Worm (Caenorhabditis elegans) whole organism, young adult: ENCODE results near the gene F54E2.2.

Source experiments
- F52B5.7 ChIP-seq: sonication (generic microtip); optimal IDR thresholded peaks from 2 replicates; lab custom pipeline; 2016; ENCODE audit warnings: mild to moderate bottlenecking, missing genetic modification characterization, missing compliant biosample characterization
- F55B11.4 ChIP-seq: sonication (generic microtip); optimal IDR thresholded peaks from 2 replicates; lab custom pipeline; 2016; ENCODE audit warnings: missing compliant biosample characterization, missing genetic modification characterization, borderline replicate concordance; ENCODE audit not compliant: insufficient read depth
- K12H6.12 ChIP-seq: fragments of 200-800 bp; sonication (Bioruptor generic); optimal IDR thresholded peaks from 2 replicates; lab custom pipeline; 2018; ENCODE audit warnings: mild to moderate bottlenecking, missing genetic modification characterization, missing compliant biosample characterization
- Y79H2A.3 ChIP-seq: fragments of 200-800 bp; sonication (Bioruptor generic); conservative IDR thresholded peaks from 2 replicates; pipeline ENCODE4 v1.3.6; 2022; ENCODE audit warnings: missing genetic modification reagents, missing genetic modification characterization, missing compliant biosample characterization
- Y95B8A.8 ChIP-seq: fragments of 200-800 bp; sonication (Bioruptor generic); IDR thresholded peaks from 2 replicates; pipeline ENCODE4 v1.3.6; 2022; ENCODE audit warnings: missing genetic modification reagents, missing genetic modification characterization, missing compliant biosample characterization
- akir-1 ChIP-seq: fragments of 200-800 bp; sonication (Bioruptor generic); optimal IDR thresholded peaks from 2 replicates; lab custom pipeline; 2018; ENCODE audit warnings: mild to moderate bottlenecking, missing genetic modification characterization, moderate library complexity, missing compliant biosample characterization
- attf-5 ChIP-seq: fragments of 200-800 bp; sonication (Bioruptor generic); optimal IDR thresholded peaks from 2 replicates; lab custom pipeline; 2018; ENCODE audit warnings: mild to moderate bottlenecking, missing genetic modification characterization, missing compliant biosample characterization
- attf-6 ChIP-seq: fragments of 200-800 bp; sonication (Bioruptor generic); IDR thresholded peaks from 2 replicates; pipeline ENCODE4 v1.3.6; 2022; ENCODE audit warnings: missing genetic modification reagents, missing genetic modification characterization, missing compliant biosample characterization
- ccch-3 ChIP-seq: fragments of 200-800 bp; sonication (Bioruptor generic); optimal IDR thresholded peaks from 2 replicates; lab custom pipeline; 2018; ENCODE audit warnings: mild to moderate bottlenecking, missing genetic modification characterization, missing compliant biosample characterization
- cebp-1 ChIP-seq, 2 experiments: fragments of 200-800 bp in 1 of 2; sonication (Bioruptor generic) in 1 of 2; sonication (generic microtip) in 1 of 2; IDR thresholded peaks in 1 of 2; optimal IDR thresholded peaks in 1 of 2; 2 replicates each; pipeline versions ENCODE4 v1.3.6 to Lab custom; 2017 to 2022; ENCODE audit warnings: missing compliant biosample characterization in 2 of 2, missing genetic modification characterization in 2 of 2, mild to moderate bottlenecking in 1 of 2, missing genetic modification reagents in 1 of 2, moderate library complexity in 1 of 2
- die-1 ChIP-seq: sonication (generic microtip); optimal IDR thresholded peaks from 2 replicates; lab custom pipeline; 2016; ENCODE audit warnings: missing genotype, mild to moderate bottlenecking, missing genetic modification characterization, missing compliant biosample characterization
- dpff-1 ChIP-seq: sonication (generic microtip); optimal IDR thresholded peaks from 2 replicates; lab custom pipeline; 2017; ENCODE audit warnings: mild to moderate bottlenecking, missing genetic modification characterization, missing compliant biosample characterization
- efl-1 ChIP-seq: fragments of 150-350 bp; optimal IDR thresholded peaks from 2 replicates; lab custom pipeline; 2014; ENCODE audit warnings: missing biosample characterization, missing genetic modification reagents, missing genetic modification characterization
- egrh-3 ChIP-seq: fragments of 200-800 bp; sonication (Bioruptor generic); IDR thresholded peaks from 2 replicates; pipeline ENCODE4 v1.3.6; 2022; ENCODE audit warnings: missing genetic modification reagents, missing genetic modification characterization, missing compliant biosample characterization
- ets-4 ChIP-seq: fragments of 200-800 bp; sonication (Bioruptor generic); optimal IDR thresholded peaks from 2 replicates; lab custom pipeline; 2018; ENCODE audit warnings: mild to moderate bottlenecking, missing genetic modification characterization, missing compliant biosample characterization
- hmg-20 ChIP-seq: fragments of 200-800 bp; sonication (Bioruptor generic); IDR thresholded peaks from 2 replicates; pipeline ENCODE4 v1.3.6; 2022; ENCODE audit warnings: missing genetic modification reagents, missing genetic modification characterization, missing compliant biosample characterization
- lag-1 ChIP-seq: fragments of 200-800 bp; sonication (Bioruptor generic); IDR thresholded peaks from 2 replicates; pipeline ENCODE4 v1.3.6; 2022; ENCODE audit warnings: missing genetic modification reagents, missing genetic modification characterization, missing compliant biosample characterization
- let-526 ChIP-seq: fragments of 200-800 bp; sonication (Bioruptor generic); IDR thresholded peaks from 2 replicates; pipeline ENCODE4 v1.3.6; 2022; ENCODE audit warnings: missing genetic modification reagents, missing genetic modification characterization, missing compliant biosample characterization
- lin-26 ChIP-seq: fragments of 200-800 bp; sonication (Bioruptor generic); IDR thresholded peaks from 2 replicates; pipeline ENCODE4 v1.3.6; 2022; ENCODE audit warnings: missing genetic modification reagents, missing genetic modification characterization, missing compliant biosample characterization
- lir-1 ChIP-seq: fragments of 200-800 bp; sonication (Bioruptor generic); conservative IDR thresholded peaks from 2 replicates; pipeline ENCODE4 v1.3.6; 2022; ENCODE audit warnings: missing genetic modification reagents, missing genetic modification characterization, missing compliant biosample characterization
- madf-10 ChIP-seq: sonication (generic microtip); optimal IDR thresholded peaks from 2 replicates; lab custom pipeline; 2016; ENCODE audit warnings: mild to moderate bottlenecking, missing genetic modification characterization, missing compliant biosample characterization
- mel-28 ChIP-seq: sonication (generic microtip); optimal IDR thresholded peaks from 2 replicates; lab custom pipeline; 2016; ENCODE audit warnings: borderline replicate concordance, mild to moderate bottlenecking, missing genetic modification characterization, missing compliant biosample characterization
- nhr-120 ChIP-seq: fragments of 200-800 bp; sonication (Bioruptor generic); IDR thresholded peaks from 2 replicates; pipeline ENCODE4 v1.3.6; 2022; ENCODE audit warnings: missing genetic modification characterization, missing compliant biosample characterization
- nhr-27 ChIP-seq: fragments of 200-800 bp; sonication (Bioruptor generic); optimal IDR thresholded peaks from 2 replicates; lab custom pipeline; 2018; ENCODE audit warnings: mild to moderate bottlenecking, missing genetic modification characterization, moderate library complexity, missing compliant biosample characterization
- sdz-38 ChIP-seq: sonication (generic microtip); optimal IDR thresholded peaks from 2 replicates; lab custom pipeline; 2016; ENCODE audit warnings: missing genotype, missing genetic modification characterization, missing compliant biosample characterization
- snpc-1.1 ChIP-seq: sonication (generic microtip); optimal IDR thresholded peaks from 2 replicates; lab custom pipeline; 2017; ENCODE audit warnings: missing genetic modification characterization, mild to moderate bottlenecking, missing compliant biosample characterization, antibody characterized with exemption, moderate library complexity, missing genotype, missing genetic modification reagents; ENCODE audit not compliant: insufficient read depth
- snpc-1.3 ChIP-seq: sonication (generic microtip); optimal IDR thresholded peaks from 2 replicates; lab custom pipeline; 2017; ENCODE audit warnings: missing genetic modification characterization, mild to moderate bottlenecking, missing compliant biosample characterization, antibody characterized with exemption, moderate library complexity, missing genotype, missing genetic modification reagents; ENCODE audit not compliant: insufficient read depth
- snpc-4 ChIP-seq, 5 experiments: fragments of 150-350 bp in 1 of 5; sonication (generic microtip) in 4 of 5; optimal IDR thresholded peaks; 2 replicates each; lab custom pipeline; 2014 to 2018; ENCODE audit warnings: missing genetic modification characterization in 5 of 5, missing biosample characterization in 3 of 5, antibody characterized with exemption in 2 of 5, mild to moderate bottlenecking in 2 of 5, missing compliant biosample characterization in 2 of 5, missing genotype in 2 of 5, moderate library complexity in 2 of 5, missing genetic modification reagents in 1 of 5
- tbx-9 ChIP-seq: sonication (generic microtip); optimal IDR thresholded peaks from 2 replicates; lab custom pipeline; 2016; ENCODE audit warnings: borderline replicate concordance, missing genetic modification characterization, inconsistent platforms, missing compliant biosample characterization
- tlf-1 ChIP-seq: fragments of 200-800 bp; sonication (Bioruptor generic); optimal IDR thresholded peaks from 2 replicates; lab custom pipeline; 2018; ENCODE audit warnings: mild to moderate bottlenecking, missing genetic modification characterization, missing compliant biosample characterization
- unc-62 ChIP-seq: fragments of 150-350 bp; optimal IDR thresholded peaks from 2 replicates; lab custom pipeline; 2014; ENCODE audit warnings: missing biosample characterization, missing genetic modification reagents, missing genetic modification characterization
- xnd-1 ChIP-seq: sonication (generic microtip); optimal IDR thresholded peaks from 2 replicates; lab custom pipeline; 2016; ENCODE audit warnings: missing genotype, missing genetic modification reagents, missing genetic modification characterization, missing compliant biosample characterization
- zfh-2 ChIP-seq: fragments of 200-800 bp; sonication (Bioruptor generic); conservative IDR thresholded peaks from 2 replicates; pipeline ENCODE4 v1.3.6; 2022; ENCODE audit warnings: missing genetic modification reagents, missing genetic modification characterization, missing compliant biosample characterization
- zim-3 ChIP-seq: sonication (generic microtip); optimal IDR thresholded peaks from 2 replicates; lab custom pipeline; 2017; ENCODE audit warnings: mild to moderate bottlenecking, missing genetic modification characterization, moderate library complexity, missing compliant biosample characterization
- ztf-18 ChIP-seq: sonication (generic microtip); optimal IDR thresholded peaks from 2 replicates; lab custom pipeline; 2016; ENCODE audit warnings: missing genotype, mild to moderate bottlenecking, missing genetic modification characterization, missing compliant biosample characterization

The F54E2.2 gene

ce11 chrV:2799172-2799869 lies 3.2 kb downstream of the F54E2.2 start (continued):
- TF ChIP-seq mel-28 (tag; lab: Kevin White, UChicago) (no peak), nhr-120 (no peak), lag-1 (GFP tag; lab: Robert Waterston, UW) (no peak), dpff-1 (tag; lab: Kevin White, UChicago) (no peak), lin-26 (GFP tag; lab: Robert Waterston, UW) (0 out of 2 replicates have a peak, but pooled peaks have one; percentile 24), zim-3 (tag; lab: Kevin White, UChicago) (no peak), attf-6 (GFP tag; lab: Robert Waterston, UW) (no peak), egrh-3 (GFP tag; lab: Robert Waterston, UW) (no peak), lir-1 (GFP tag; lab: Robert Waterston, UW) (no peak), K12H6.12 (no peak), tbx-9 (tag; lab: Kevin White, UChicago) (no peak), snpc-1.1 (tag; lab: Kevin White, UChicago) (no peak), nhr-27 (no peak), ztf-18 (tag; lab: Kevin White, UChicago) (no peak), unc-62 (GFP tag; lab: Kevin White, UChicago) (no peak), zfh-2 (peak; percentile 60; the same call in 1 of the 2 replicates), sdz-38 (tag; lab: Kevin White, UChicago) (no peak), akir-1 (GFP tag; lab: Kevin White, UChicago) (no peak)

- TF ChIP-seq egrh-3 (GFP tag; lab: Robert Waterston, UW) (peak; percentile 11; the same call in 1 of the 2 replicates), zfh-2 (peak; percentile 65; the same call in 1 of the 2 replicates), ccch-3 (no peak)
- TF ChIP-seq, all 124 proteins: peak for 2
These were observed 4.6 kb downstream of the F54E2.2 start for ce11 chrV:2800676-2801075.

DNA sequence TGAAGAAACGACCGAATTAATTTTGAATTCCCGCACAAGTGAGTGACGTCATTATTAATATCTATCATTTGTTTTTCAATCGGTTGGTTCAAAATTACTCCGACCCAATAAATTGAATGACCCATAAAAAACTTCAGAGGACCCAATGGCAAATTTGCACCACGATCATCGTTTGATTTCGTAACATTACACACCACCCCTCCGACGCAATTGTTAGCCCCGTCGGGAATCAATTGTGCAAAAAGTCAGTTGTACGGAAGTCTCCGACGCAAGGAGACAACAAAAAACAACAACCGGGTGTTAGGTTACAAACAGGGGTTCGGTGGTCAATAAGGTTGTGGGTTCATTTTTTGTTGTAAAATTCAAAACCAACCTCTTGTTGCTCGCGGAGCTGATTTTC lies 5.9 kb downstream of the F54E2.2 start:
- no peak for TF ChIP-seq F55B11.4 (tag; lab: Kevin White, UChicago)
- TF ChIP-seq snpc-4 (GFP tag; optimal IDR thresholded peaks at IDR 0.05; lab: Kevin White, UChicago) = no peak
- TF ChIP-seq snpc-4 (tag; optimal IDR thresholded peaks at IDR 0.05; lab: Kevin White, UChicago) = no peak
- TF ChIP-seq tlf-1 (GFP tag; lab: Kevin White, UChicago) = no peak
- TF ChIP-seq Y95B8A.8 = no peak
- TF ChIP-seq tbx-9 (tag; lab: Kevin White, UChicago) = no peak
- TF ChIP-seq ets-4 (GFP tag; lab: Kevin White, UChicago) = no peak
- no peak for TF ChIP-seq cebp-1 (GFP tag; IDR thresholded peaks at IDR 0.05; lab: Robert Waterston, UW)
- TF ChIP-seq cebp-1 (tag; optimal IDR thresholded peaks at IDR 0.05; lab: Kevin White, UChicago) = no peak
- no peak for TF ChIP-seq F52B5.7 (tag; lab: Kevin White, UChicago)
- no peak for TF ChIP-seq die-1
- no peak for TF ChIP-seq efl-1 (GFP tag; lab: Kevin White, UChicago)
- no peak for TF ChIP-seq madf-10
- TF ChIP-seq let-526 (GFP tag; lab: Robert Waterston, UW) = no peak
- no peak for TF ChIP-seq xnd-1 (tag; lab: Kevin White, UChicago)
- TF ChIP-seq snpc-1.3 = no peak
- no peak for TF ChIP-seq hmg-20 (GFP tag; lab: Robert Waterston, UW)
- TF ChIP-seq Y79H2A.3 = no peak
- no peak for TF ChIP-seq attf-5 (GFP tag; lab: Kevin White, UChicago)
